Fruit fly (Drosophila melanogaster): Measurements from ENCODE around the gene Amnionless.

The Amnionless gene

dm6 chr2L:277122-277671 is 11.7 kb downstream of the Amnionless start, which contains the start of gene smo (continued):
- TF ChIP-seq slou (GFP tag; optimal IDR thresholded peaks at IDR 0.05) = peak; percentile 44
- TF ChIP-seq nau (GFP tag; optimal IDR thresholded peaks at IDR 0.05) = no peak
- no peak for TF ChIP-seq ranshi (GFP tag; IDR thresholded peaks at IDR 0.05)
- TF ChIP-seq nom (GFP tag; optimal IDR thresholded peaks at IDR 0.05) = peak; percentile 23
- TF ChIP-seq grn (GFP tag; optimal IDR thresholded peaks at IDR 0.05) = peak; percentile 34
- no peak for TF ChIP-seq bowl (GFP tag; IDR thresholded peaks at IDR 0.05)
- no peak for TF ChIP-seq eyg (GFP tag; optimal IDR thresholded peaks at IDR 0.05)
- no peak for TF ChIP-seq Dbx (GFP tag; IDR thresholded peaks at IDR 0.05)
- TF ChIP-seq CG13424 (tag; optimal IDR thresholded peaks at IDR 0.05) = peak; percentile 4
- TF ChIP-seq Ada2b (GFP tag; IDR thresholded peaks at IDR 0.05) = no peak
- TF ChIP-seq unpg (GFP tag; optimal IDR thresholded peaks at IDR 0.05) = no peak
- no peak for TF ChIP-seq toy (GFP tag; IDR thresholded peaks at IDR 0.05)
- TF ChIP-seq CG30403 (GFP tag; optimal IDR thresholded peaks at IDR 0.05) = peak; percentile 44
- TF ChIP-seq CG12769 (tag; optimal IDR thresholded peaks at IDR 0.05) = no peak
- TF ChIP-seq CoRest (tag; optimal IDR thresholded peaks at IDR 0.05) = peak; percentile 39
- no peak for TF ChIP-seq Eip74EF (GFP tag; optimal IDR thresholded peaks at IDR 0.05)
- TF ChIP-seq CG7963 (GFP tag; IDR thresholded peaks at IDR 0.05; ENCODE audit: partially characterized antibody) = peak; percentile 73
- TF ChIP-seq NfI (GFP tag; optimal IDR thresholded peaks at IDR 0.05) = no peak
- TF ChIP-seq dimm (GFP tag; IDR thresholded peaks at IDR 0.05) = no peak
- TF ChIP-seq ewg (GFP tag; optimal IDR thresholded peaks at IDR 0.05) = peak; percentile 37
- TF ChIP-seq Scr (GFP tag; IDR thresholded peaks at IDR 0.05; ENCODE audit: partially characterized antibody) = peak; percentile 88
- TF ChIP-seq CG18476 (GFP tag; optimal IDR thresholded peaks at IDR 0.05) = no peak
- peak in 1 of 2 experiments; percentile 3 for TF ChIP-seq bsh (GFP tag; optimal IDR thresholded peaks at IDR 0.05)
- no peak for TF ChIP-seq B-H1 (GFP tag; IDR thresholded peaks at IDR 0.05)
- TF ChIP-seq dpn (GFP tag; optimal IDR thresholded peaks at IDR 0.05) = peak; percentile 48 to 52
- TF ChIP-seq cad (GFP tag; optimal IDR thresholded peaks at IDR 0.05) = no peak
- TF ChIP-seq fru (optimal IDR thresholded peaks at IDR 0.05) = no peak
- no peak for TF ChIP-seq HHEX (GFP tag; optimal IDR thresholded peaks at IDR 0.05)
- TF ChIP-seq knrl (GFP tag; IDR thresholded peaks at IDR 0.05; ENCODE audit: partially characterized antibody) = peak; percentile 90
- TF ChIP-seq Mrtf (GFP tag; IDR thresholded peaks at IDR 0.05) = no peak
- no peak for TF ChIP-seq HLHmδ (GFP tag; optimal IDR thresholded peaks at IDR 0.05)
- peak; percentile 81 for TF ChIP-seq inv (GFP tag; IDR thresholded peaks at IDR 0.05; ENCODE audit: partially characterized antibody)
- TF ChIP-seq CG17568 (GFP tag; optimal IDR thresholded peaks at IDR 0.05) = no peak
- TF ChIP-seq PHDP (tag; optimal IDR thresholded peaks at IDR 0.05) = peak; percentile 32
- TF ChIP-seq Aef1 (GFP tag; IDR thresholded peaks at IDR 0.05) = no peak
- TF ChIP-seq Lhr (GFP tag; optimal IDR thresholded peaks at IDR 0.05) = peak; percentile 65
- peak; percentile 54 for TF ChIP-seq CG8944 (GFP tag; optimal IDR thresholded peaks at IDR 0.05)
- TF ChIP-seq CG7372 (GFP tag; IDR thresholded peaks at IDR 0.05) = no peak
- TF ChIP-seq CG34224 (GFP tag; IDR thresholded peaks at IDR 0.05; ENCODE audit: partially characterized antibody) = peak; percentile 80
- TF ChIP-seq CG43689 (GFP tag; IDR thresholded peaks at IDR 0.05) = no peak
- no peak for TF ChIP-seq fd102C (GFP tag; optimal IDR thresholded peaks at IDR 0.05)
- no peak for TF ChIP-seq cwo (GFP tag; optimal IDR thresholded peaks at IDR 0.05)
- TF ChIP-seq Bdp1 (GFP tag; optimal IDR thresholded peaks at IDR 0.05) = no peak
- no peak for TF ChIP-seq CG12236 (GFP tag; optimal IDR thresholded peaks at IDR 0.05)
- TF ChIP-seq CG15514 (GFP tag; optimal IDR thresholded peaks at IDR 0.05) = peak; percentile 69
- peak; percentile 90 for TF ChIP-seq Ets65A (GFP tag)
- no peak for TF ChIP-seq wek (GFP tag; optimal IDR thresholded peaks at IDR 0.05)
- no peak for TF ChIP-seq CG11695 (GFP tag; IDR thresholded peaks at IDR 0.05)
- peak; percentile 15 for TF ChIP-seq Atf3 (GFP tag; optimal IDR thresholded peaks at IDR 0.05)
- peak; percentile 56 for TF ChIP-seq row (GFP tag; IDR thresholded peaks at IDR 0.05)
